Worm (Caenorhabditis elegans): ENCODE results near the gene ssp-34.

ce11 chrIV:10766071-10766470, 27.7 kb upstream of the ssp-34 start:
- no peak for TF ChIP-seq ceh-28 (tag; optimal IDR thresholded peaks at IDR 0.05)
- TF ChIP-seq nhr-6 (tag; optimal IDR thresholded peaks at IDR 0.05) = no peak
- TF ChIP-seq duxl-1 (tag; optimal IDR thresholded peaks at IDR 0.05; ENCODE audit: poor library complexity) = no peak
- no peak for TF ChIP-seq ctbp-1 (GFP tag; IDR thresholded peaks at IDR 0.05)
- no peak for TF ChIP-seq nhr-42 (GFP tag; IDR thresholded peaks at IDR 0.05)
- no peak for TF ChIP-seq nhr-237 (tag; optimal IDR thresholded peaks at IDR 0.05)
- TF ChIP-seq madf-5 (GFP tag; IDR thresholded peaks at IDR 0.05) = no peak
- TF ChIP-seq unc-39 (tag; optimal IDR thresholded peaks at IDR 0.05) = no peak
- TF ChIP-seq unc-130 (GFP tag; optimal IDR thresholded peaks at IDR 0.05) = peak; percentile 32
- TF ChIP-seq ZK546.5 (tag; optimal IDR thresholded peaks at IDR 0.05) = no peak
- no peak for TF ChIP-seq mdl-1 (tag; optimal IDR thresholded peaks at IDR 0.05)
- no peak for TF ChIP-seq ztf-11 (tag; optimal IDR thresholded peaks at IDR 0.05)

Data from whole organism, L4 larva.